Worm (Caenorhabditis elegans) whole organism, dauer: ENCODE results near the gene sri-25.

Source experiments
- unc-62 ChIP-seq: sonication (generic microtip); optimal IDR thresholded peaks from 2 replicates; lab custom pipeline; 2017; ENCODE audit warnings: missing biosample characterization, missing genetic modification reagents, missing genetic modification characterization

The sri-25 gene

DNA sequence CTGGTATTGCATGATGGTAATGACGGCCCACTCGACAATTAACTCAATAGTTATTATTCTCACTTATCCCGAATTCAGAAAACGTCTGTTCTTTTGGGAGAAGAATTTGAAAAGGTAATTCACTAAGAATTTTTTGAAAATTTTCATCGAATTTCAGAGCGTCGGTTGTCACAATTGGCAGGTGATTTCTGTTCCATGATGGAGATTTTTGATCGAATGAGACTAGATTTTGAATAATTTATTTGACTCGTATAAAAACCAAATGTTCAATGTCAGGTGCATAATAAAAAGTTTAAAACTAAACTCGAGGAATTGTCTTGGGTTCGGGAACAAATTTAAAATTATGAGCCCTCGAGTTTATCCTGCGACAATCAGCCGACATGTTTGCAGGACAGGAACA lies at the start of gene sri-25:
sri-25 (plus strand) TSS at position 301 of the 400 bp plus-strand sequence.
- no peak for TF ChIP-seq unc-62 (GFP tag; lab: Kevin White, UChicago)

DNA sequence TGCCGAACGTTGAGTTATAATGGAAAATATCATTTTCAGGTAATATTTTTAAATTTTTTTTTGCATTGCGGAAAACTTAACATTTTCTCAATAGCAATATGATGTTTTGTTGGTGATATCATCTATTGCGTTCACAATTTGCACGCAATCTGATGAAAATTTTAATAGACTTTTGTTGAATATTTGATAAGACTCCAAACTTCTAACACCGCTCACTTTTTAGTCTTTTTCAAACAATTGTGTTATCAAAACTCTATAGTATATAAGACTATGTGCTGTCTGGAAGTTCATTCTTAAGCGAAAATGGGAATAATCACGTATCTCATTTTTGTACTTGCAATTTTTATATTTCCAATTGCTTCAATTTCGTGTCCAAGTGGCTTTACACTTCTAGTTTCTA lies 41.3 kb upstream of the sri-25 start, which contains the start of gene clec-47:
clec-47 (plus strand) TSS at position 301 of the 400 bp plus-strand sequence.
- no peak for TF ChIP-seq unc-62 (GFP tag; lab: Kevin White, UChicago)

DNA sequence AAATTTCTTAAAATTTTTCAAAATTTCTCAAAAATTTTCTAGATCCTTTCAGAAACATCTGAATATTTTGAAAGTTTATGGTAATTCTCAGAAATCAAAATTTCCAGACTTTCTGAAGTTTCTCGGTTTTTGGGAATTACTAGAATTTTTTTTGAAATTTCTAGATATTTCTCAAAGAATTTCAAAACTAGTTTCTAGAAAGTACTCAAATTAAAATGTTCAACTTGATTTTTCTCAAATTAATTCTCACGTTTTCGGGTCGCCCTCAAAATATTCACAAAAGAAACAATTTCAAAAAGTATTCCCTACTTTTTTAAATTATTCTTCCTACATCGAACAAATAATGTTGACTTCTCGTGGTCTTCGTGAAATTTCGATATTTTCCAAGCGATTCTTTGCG lies 37.0 kb upstream of the sri-25 start, which contains the start of gene T09F5.10:
T09F5.10 (plus strand) TSS at position 301 of the 400 bp plus-strand sequence.
- TF ChIP-seq unc-62 (GFP tag; lab: Kevin White, UChicago) = no peak

DNA sequence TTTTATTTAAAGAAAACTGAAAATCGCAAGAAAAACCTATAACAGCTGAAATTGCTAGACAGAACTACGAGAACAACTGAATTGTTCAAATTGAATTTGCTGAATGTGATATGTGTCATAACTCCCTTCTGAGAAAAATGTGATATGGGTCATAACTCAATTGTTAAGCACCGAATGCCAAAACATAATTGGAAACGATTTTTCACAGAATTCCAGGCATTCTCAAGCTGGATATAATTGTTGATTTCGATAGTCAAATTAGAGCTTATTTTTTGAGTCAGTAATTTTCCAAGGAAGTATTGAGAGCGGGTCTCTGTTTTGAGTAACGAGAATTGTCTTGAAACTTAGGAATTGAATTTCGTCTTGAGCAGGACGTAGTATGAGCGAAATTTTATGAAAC lies 34.9 kb upstream of the sri-25 start:
- no peak for TF ChIP-seq unc-62 (GFP tag; lab: Kevin White, UChicago)

DNA sequence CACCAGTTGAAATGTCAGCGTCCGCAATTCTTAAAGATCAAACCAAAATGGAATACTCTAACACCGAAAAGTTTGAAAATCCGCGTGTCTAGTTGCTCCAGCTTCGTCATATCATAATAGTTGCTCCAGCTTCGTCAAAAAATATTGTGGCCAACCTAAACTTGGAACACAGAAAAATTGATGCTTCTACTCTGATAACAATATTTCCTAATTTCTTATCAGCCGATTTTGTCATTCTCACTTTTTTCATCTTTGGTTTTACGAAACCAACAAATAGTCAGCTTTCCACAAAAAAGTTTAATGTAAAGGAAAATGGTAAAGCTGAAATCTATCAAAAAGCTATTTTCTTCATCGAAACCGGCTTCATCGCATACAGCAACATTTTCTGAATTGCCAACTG lies 34.4 kb upstream of the sri-25 start, which contains the start of gene fbxa-84:
fbxa-84 (plus strand) TSS at position 34 of the 400 bp plus-strand sequence.
- TF ChIP-seq unc-62 (GFP tag; lab: Kevin White, UChicago) = no peak

DNA sequence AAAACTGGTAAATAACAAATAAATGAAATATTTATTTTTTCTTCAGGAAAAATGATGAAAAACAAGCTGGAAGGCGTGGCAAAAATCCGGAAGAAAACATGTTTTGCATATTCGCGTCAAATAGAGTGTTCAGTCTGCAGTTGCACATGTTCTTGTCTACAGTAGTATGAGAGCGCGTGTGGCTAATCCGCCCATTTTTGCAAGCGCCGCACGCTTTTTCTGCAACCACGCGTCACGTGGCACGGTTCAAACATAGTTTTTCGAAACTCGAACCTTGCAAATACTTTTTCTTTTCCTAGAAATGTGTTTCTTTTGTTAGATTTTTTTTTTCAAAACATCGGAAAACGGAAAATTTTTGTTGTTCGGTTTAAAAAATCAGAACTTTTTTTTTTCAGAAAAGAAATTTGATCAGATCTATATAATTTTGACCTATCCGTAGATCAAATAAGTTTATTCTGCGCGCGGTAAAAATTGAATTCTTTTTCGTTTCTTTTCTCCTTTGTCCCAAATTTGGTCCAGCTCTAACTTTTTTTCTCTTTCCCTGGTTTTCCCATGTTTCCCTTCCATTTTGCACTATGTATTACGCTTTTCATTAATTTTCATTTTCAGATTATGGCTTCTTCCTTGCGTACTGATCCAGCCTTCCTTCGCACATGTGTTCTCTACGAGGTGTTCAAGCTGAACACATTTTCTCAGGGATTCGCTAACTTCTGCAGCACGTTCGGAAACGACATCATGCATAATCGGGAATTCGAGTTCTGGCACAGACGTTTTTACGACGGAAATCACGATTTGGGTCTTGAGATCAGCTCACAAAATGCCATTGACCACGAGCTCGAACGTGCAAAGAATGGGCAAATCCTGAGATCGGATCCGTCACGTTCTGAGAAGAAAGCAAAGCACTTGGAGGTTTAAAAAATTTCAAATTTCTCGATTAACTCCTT lies 32.4 kb upstream of the sri-25 start, which contains the start of gene Y75B12B.1:
Y75B12B.1 (plus strand) TSS at position 603 of the 944 bp plus-strand sequence.
- TF ChIP-seq unc-62 (GFP tag; lab: Kevin White, UChicago) = no peak

DNA sequence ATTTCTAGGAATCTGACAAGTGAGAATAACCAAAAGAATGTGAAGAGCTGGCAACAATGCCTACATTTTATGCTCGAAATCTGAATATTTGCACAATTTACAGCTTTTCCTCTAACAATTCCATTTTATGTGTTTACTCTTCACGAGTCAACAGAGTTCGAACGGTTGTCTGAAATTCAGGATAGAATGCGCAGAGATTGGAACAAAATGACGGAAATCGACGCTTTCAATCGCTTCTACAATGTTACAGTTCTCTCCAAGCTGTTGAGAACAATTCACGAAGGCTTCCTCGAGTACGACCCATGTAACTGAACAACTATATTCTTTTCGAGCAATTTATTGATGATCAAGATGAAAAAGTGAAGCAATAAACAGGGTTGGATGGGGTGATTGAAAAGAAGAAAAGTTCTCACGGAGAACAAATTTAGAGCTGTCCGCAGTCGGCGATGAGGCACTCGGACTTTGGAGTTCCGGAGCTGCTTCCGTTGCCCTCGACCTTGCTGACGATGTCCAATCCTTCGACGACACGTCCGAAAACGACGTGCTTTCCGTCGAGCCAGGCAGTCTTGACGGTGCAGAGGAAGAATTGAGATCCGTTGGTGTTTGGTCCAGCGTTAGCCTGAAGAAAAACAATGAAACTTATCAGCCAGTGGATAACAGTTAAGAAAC lies 30.4 kb upstream of the sri-25 start, which contains the start of gene Y75B12B.3:
Y75B12B.3 (minus strand) TSS at position 21 of the 669 bp plus-strand sequence.
- no peak for TF ChIP-seq unc-62 (GFP tag; lab: Kevin White, UChicago)

DNA sequence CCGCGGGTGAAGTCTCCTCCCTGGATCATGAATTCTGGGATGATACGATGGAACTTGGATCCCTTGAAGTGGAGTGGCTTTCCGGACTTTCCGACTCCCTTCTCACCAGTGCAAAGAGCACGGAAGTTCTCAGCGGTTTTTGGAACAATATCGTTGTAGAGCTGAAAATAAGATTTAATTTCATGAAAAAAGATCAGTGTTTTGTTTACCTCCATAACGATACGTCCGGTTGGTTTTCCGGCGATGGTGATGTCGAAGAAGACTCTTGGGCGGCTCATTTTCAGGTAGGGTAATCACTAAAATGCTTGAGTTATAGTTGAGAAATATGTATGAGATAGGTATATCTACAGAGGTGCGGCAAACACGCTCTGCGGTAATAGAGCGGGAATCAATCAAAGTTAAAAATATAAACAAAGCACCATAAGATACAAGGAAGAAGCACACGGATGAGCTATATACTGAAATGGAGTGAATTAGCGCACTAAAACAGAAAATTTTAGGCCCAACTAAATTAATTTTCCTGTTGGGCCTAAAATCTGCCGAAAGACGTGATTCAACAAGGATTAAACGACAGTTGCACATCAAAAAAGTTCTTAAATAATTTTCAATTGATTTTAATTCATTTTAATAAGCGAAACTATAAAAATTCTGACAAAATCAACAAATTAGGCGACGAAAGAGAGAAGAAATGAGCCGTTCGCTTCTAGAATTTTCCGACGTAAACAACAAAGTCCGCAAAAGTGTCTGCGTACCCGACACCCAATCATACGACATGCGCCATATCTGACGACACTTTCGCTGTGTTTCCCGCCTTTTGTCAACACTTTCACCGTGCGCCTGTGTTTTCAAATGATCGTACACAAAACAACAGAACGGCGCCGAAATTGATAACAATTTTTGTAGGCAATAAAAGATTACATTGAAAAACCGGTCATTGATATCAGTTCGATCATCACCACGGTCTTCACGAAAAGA lies 29.4 kb upstream of the sri-25 start, which contains the start of the genes cyn-7 and bath-36:
cyn-7 (minus strand) TSS at position 296 of the 975 bp plus-strand sequence.
bath-36 (plus strand) TSS at position 806 of the 975 bp plus-strand sequence.
- TF ChIP-seq unc-62 (GFP tag; lab: Kevin White, UChicago) = no peak

DNA sequence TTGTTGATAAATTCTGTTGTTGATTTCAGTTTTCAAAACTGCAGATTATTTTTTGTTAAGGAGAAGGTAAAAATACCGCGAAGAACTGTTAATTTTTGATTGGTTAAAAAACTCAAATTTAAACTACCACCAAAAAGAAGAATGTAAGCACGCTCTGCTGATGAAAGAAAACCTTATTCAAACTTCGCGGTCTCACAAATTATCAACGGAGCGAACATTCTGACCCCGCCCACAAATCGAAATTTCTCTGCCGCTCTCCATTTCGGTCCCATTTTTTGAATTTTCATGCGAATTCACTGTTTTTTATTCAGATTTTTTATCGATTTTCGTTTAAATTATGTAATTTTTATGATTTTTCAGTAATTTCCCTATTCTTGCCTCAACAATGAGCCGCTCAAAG lies 27.2 kb upstream of the sri-25 start, which contains the start of gene cyn-3:
cyn-3 (plus strand) TSS at position 361 of the 400 bp plus-strand sequence.
- TF ChIP-seq unc-62 (GFP tag; lab: Kevin White, UChicago) = no peak

DNA sequence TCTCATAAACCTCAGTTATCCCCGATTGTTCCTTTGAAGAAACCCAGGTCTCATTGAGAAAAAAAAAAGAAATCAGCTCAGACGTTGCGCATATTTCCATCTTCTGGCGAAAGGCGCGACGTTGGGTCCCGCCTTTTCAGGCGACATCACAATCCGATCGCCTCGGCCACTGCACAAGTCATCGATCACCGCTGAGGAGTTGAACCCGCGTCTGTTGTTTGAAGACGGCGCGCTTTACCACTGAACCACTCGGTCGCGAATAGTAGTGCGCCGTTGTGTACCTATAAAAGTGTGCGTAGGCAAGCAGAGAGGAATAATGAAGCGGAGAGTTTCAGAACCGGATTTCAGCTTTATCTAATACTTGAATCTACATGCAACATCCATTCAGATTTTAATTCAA lies 25.9 kb upstream of the sri-25 start, which contains the start of gene Y75B12B.11:
Y75B12B.11 (plus strand) TSS at position 394 of the 400 bp plus-strand sequence.
- no peak for TF ChIP-seq unc-62 (GFP tag; lab: Kevin White, UChicago)

DNA sequence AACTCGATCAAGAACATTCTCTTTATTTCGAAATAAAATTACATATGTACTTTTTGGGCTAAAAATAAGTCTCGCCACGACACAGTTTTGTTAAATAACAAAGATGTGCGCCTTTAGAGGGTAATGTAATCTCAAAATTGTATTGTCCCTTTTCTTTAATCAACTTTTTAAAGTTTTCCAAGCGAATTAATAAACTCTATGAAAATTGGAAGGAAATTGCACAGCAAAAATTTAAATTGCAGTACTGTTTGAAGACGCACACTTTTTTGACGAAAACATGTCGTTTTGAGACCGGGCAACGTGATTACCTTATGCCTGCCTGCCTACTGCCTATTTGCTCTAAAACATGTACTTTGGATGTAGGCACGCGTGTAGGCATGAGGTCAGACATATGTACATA lies 24.8 kb upstream of the sri-25 start:
- TF ChIP-seq unc-62 (GFP tag; lab: Kevin White, UChicago) = no peak

DNA sequence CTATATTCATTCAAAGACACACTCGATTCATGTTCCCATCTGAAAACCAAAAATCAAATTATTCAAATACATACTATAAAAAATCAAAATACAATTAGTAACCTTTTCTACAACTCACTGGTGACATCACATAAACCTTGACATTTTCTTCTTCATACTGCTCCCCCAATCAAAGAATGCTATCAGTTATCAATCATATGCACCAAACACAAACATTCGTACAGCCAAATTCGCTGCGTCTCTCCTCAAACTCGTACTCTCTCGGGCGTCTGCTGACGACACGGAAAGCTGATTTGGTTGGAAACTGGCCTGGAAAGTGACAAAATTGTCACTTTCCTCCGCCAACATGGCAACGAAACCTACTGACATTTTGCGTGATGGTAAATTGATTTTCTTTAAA lies 24.4 kb upstream of the sri-25 start, which contains the start of gene plc-2:
plc-2 (plus strand) TSS at position 196 of the 400 bp plus-strand sequence.
- no peak for TF ChIP-seq unc-62 (GFP tag; lab: Kevin White, UChicago)

DNA sequence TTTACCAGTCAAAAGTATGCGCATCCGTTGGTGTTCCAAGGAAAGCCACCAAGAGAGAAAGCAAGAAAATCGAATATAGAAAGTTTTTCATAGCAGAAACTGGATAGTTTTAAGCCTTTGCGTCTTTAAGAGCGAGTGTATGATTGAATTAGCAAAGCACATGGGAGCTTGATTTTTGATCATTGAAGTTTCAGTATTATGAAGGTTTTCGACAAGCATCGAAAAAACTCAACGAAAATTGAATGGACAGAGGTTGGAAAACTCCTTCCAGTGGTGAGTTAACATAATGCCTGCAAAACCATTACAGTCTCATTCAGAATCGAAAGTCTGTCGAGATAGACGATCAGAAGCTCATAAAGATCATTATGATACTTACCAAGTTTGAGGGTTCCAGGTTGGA lies 22.9 kb upstream of the sri-25 start, which contains the start of gene Y75B12B.13:
Y75B12B.13 (minus strand) TSS at position 101 of the 400 bp plus-strand sequence.
- TF ChIP-seq unc-62 (GFP tag; lab: Kevin White, UChicago) = no peak

DNA sequence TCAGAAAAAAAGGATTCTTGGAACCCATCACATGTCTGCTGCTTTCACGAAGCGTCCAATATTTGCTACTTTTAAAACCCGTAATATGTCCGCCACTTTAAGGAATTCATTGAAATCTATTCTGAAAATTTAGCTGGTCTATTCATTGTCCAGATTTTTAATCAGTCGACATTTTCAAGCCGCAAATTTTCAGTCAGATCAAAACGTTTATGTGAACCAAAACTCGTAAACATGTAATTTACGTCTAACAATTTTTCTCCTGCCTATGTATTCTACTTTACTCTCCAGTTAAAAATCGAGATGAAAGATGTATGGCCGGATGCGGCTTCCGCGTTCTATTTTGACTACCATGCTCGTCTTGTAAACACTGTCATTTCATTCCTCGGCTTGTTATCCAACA lies 18.9 kb upstream of the sri-25 start, which contains the start of gene srw-1:
srw-1 (plus strand) TSS at position 301 of the 400 bp plus-strand sequence.
- no peak for TF ChIP-seq unc-62 (GFP tag; lab: Kevin White, UChicago)
